Fruit fly (Drosophila melanogaster): ENCODE data around the gene CG13287.

Gene CG13287

DNA sequence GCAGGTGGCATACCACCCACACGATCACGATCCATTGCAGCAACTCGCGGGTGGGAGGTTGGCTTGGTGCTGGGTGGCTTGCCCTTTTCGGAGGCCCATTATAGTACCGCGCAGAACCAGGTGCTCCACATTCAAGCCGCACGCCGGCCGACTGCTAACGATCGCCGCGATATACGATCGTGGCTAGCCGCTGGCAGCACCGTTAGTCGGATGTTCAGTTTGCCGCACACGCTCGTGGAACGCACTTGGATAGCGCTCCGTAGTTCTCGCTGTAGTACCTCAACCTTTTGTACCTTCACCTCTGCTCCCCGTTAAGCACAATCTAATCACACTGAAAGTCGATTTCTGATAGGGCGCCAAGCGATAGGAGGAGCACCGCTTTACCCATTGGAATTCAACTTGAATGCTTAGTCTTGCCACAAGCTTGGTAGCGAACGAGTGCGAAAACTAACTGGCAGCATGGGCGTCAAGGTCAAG is 41.6 kb downstream of the CG13287 start, which contains the start of gene CG33523 (continued):
- TF ChIP-seq CG6175 (GFP tag; IDR thresholded peaks at IDR 0.05) (peak; percentile 76; the same call in 2 of the 3 replicates), Hmr (GFP tag; optimal IDR thresholded peaks at IDR 0.05) (no peak), HLH3B (GFP tag; IDR thresholded peaks at IDR 0.05) (no peak), abd-A (tag; optimal IDR thresholded peaks at IDR 0.05) (no peak), grn (GFP tag; optimal IDR thresholded peaks at IDR 0.05) (peak; percentile 89), tll (GFP tag; optimal IDR thresholded peaks at IDR 0.05) (no peak), CG3995 (GFP tag; optimal IDR thresholded peaks at IDR 0.05) (no peak), gfzf (GFP tag; optimal IDR thresholded peaks at IDR 0.05) (no peak), CG12659 (GFP tag; optimal IDR thresholded peaks at IDR 0.05) (no peak), seq (GFP tag; IDR thresholded peaks at IDR 0.05) (no peak), Gsc (GFP tag; IDR thresholded peaks at IDR 0.05) (no peak), knrl (GFP tag; IDR thresholded peaks at IDR 0.05; ENCODE audit: partially characterized antibody) (peak; percentile 31; the same call in 2 of the 3 replicates), z (GFP tag; IDR thresholded peaks at IDR 0.05) (peak; percentile 57; the same call in 2 of the 3 replicates), dmrt99B (tag; optimal IDR thresholded peaks at IDR 0.05) (no peak), CG12769 (tag; optimal IDR thresholded peaks at IDR 0.05) (peak; percentile 9), ase (GFP tag; IDR thresholded peaks at IDR 0.05) (no peak), gcm (GFP tag; optimal IDR thresholded peaks at IDR 0.05) (no peak), CG14014 (GFP tag; IDR thresholded peaks at IDR 0.05) (peak; percentile 15; the same call in 1 of the 2 replicates), cwo (GFP tag; optimal IDR thresholded peaks at IDR 0.05) (peak; percentile 40), Atf6 (GFP tag; IDR thresholded peaks at IDR 0.05) (peak; percentile 39; the same call in 1 of the 2 replicates), psq (GFP tag; optimal IDR thresholded peaks at IDR 0.05) (no peak), Deaf1 (tag; optimal IDR thresholded peaks at IDR 0.05) (peak; percentile 97), CG4854 (GFP tag; optimal IDR thresholded peaks at IDR 0.05) (no peak), CG17186 (GFP tag; optimal IDR thresholded peaks at IDR 0.05) (no peak), dm (GFP tag; optimal IDR thresholded peaks at IDR 0.05) (no peak), Bdp1 (GFP tag; optimal IDR thresholded peaks at IDR 0.05) (no peak), CG12744 (GFP tag; optimal IDR thresholded peaks at IDR 0.05) (no peak), vnd (GFP tag; IDR thresholded peaks at IDR 0.05; ENCODE audit: partially characterized antibody) (no peak), chinmo (GFP tag; IDR thresholded peaks at IDR 0.05; ENCODE audit: partially characterized antibody) (0 out of 4 replicates have a peak, but pooled peaks have one; percentile 70), wek (GFP tag; optimal IDR thresholded peaks at IDR 0.05) (no peak)

DNA sequence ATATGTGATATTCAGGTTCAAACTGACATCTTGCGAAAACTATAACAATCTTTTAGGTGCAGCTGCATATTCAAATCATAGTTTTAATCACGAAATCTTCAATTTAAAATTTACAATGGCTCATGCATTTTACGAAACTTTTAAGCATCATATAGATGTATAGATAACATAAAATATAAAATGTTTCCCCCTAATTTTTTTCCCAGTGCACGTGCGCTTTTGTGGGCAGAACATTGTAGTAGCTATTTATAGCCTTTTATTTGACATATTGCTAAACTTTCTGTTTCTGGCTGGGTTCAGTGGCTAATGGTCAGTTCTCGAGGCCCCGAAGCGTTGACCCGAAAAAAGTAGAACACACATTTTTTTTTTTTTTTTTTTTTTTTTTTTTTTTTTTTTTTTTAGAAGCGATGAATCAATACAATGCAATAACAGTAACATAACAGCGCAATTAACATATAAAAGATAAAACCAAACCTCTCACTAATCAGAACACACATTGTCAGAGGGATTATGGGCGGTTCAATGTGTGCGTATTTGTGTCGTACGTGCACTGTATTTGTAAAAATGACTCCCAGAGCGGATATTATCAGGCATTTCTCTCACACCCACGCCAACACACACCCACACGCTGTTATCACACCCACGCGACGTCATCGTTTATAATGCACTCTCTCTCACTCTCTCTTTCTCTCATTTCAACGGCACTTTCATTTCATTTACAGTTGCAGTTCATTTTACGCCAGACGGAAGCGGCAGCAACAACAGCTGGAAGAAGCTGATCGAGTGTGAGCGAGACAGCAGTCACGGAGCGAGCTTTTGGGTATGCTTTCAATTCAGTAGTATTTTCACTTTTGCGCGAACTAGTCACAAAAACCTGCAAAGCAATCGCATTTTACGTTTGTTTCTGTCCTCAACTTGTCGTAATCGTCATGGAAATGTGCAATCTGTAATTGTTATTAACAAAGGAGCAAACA is 44.2 kb downstream of the CG13287 start:
- peak; percentile 22 for TF ChIP-seq Dek (tag; optimal IDR thresholded peaks at IDR 0.05)
- TF ChIP-seq Hr51 (GFP tag; optimal IDR thresholded peaks at IDR 0.05): peak in 1 of 2 experiments; percentile 76
- no peak for TF ChIP-seq Ets97D (GFP tag; optimal IDR thresholded peaks at IDR 0.05)
- TF ChIP-seq CG10431 (GFP tag; optimal IDR thresholded peaks at IDR 0.05): no peak
- TF ChIP-seq kni (GFP tag; optimal IDR thresholded peaks at IDR 0.05): peak; percentile 74
- no peak for TF ChIP-seq ham (GFP tag; IDR thresholded peaks at IDR 0.05)
- no peak for TF ChIP-seq Dref (GFP tag; IDR thresholded peaks at IDR 0.05)
- no peak for TF ChIP-seq CG2199 (GFP tag; IDR thresholded peaks at IDR 0.05)
- no peak for TF ChIP-seq hkb (optimal IDR thresholded peaks at IDR 0.05)
- peak; percentile 63 for TF ChIP-seq hkb (GFP tag; IDR thresholded peaks at IDR 0.05)
- 0 out of 2 replicates have a peak, but pooled peaks have one; percentile 38 for TF ChIP-seq seq (GFP tag; IDR thresholded peaks at IDR 0.05)
- TF ChIP-seq CG10267 (tag; optimal IDR thresholded peaks at IDR 0.05): no peak
- no peak for TF ChIP-seq jing (GFP tag; optimal IDR thresholded peaks at IDR 0.05)
- no peak for TF ChIP-seq zfh1 (GFP tag; IDR thresholded peaks at IDR 0.05)
- TF ChIP-seq pan (optimal IDR thresholded peaks at IDR 0.05): no peak
- peak in 1 of 2 experiments; percentile 33 for TF ChIP-seq pan (GFP tag; optimal IDR thresholded peaks at IDR 0.05 in 1 of 2, IDR thresholded peaks at IDR 0.05 in 1 of 2)
- TF ChIP-seq CG12104 (GFP tag; optimal IDR thresholded peaks at IDR 0.05): peak; percentile 19
- no peak for TF ChIP-seq CG6254 (GFP tag; optimal IDR thresholded peaks at IDR 0.05)
- no peak for TF ChIP-seq knrl (GFP tag; IDR thresholded peaks at IDR 0.05; ENCODE audit: partially characterized antibody)
- no peak for TF ChIP-seq onecut (GFP tag; IDR thresholded peaks at IDR 0.05)

Measured in whole organism, embryonic.